Fruit fly (Drosophila melanogaster) whole organism, prepupa: ENCODE results near the gene CG14641.

Experiments used
- Blimp-1 ChIP-seq: fragments of 200-800 bp; sonication (Bioruptor generic); optimal IDR thresholded peaks from 3 replicates; lab custom pipeline; 2017; ENCODE audit warnings: missing biosample characterization, missing genetic modification characterization, mild to moderate bottlenecking, moderate library complexity, missing genetic modification reagents
- CG10669 ChIP-seq: fragments of 200-800 bp; sonication (Bioruptor generic); optimal IDR thresholded peaks from 3 replicates; lab custom pipeline; 2018; ENCODE audit warnings: missing biosample characterization, mild to moderate bottlenecking, missing genetic modification characterization, moderate library complexity
- CG11762 ChIP-seq: fragments of 200-800 bp; sonication (Bioruptor generic); optimal IDR thresholded peaks from 3 replicates; lab custom pipeline; 2016; ENCODE audit warnings: missing biosample characterization, missing genetic modification characterization; ENCODE audit not compliant: insufficient read depth
- CG15336 ChIP-seq: fragments of 200-800 bp; sonication (Bioruptor generic); IDR thresholded peaks from 2 replicates; pipeline ENCODE4 v1.3.6; 2022; ENCODE audit warnings: missing biosample characterization, missing genetic modification characterization
- CG1621 ChIP-seq: fragments of 200-800 bp; sonication (Bioruptor generic); optimal IDR thresholded peaks from 3 replicates; lab custom pipeline; 2018; ENCODE audit warnings: missing biosample characterization, mild to moderate bottlenecking, missing genetic modification characterization
- CG16779 ChIP-seq: fragments of 200-800 bp; sonication (Bioruptor generic); optimal IDR thresholded peaks from 3 replicates; lab custom pipeline; 2017; ENCODE audit warnings: missing biosample characterization, mild to moderate bottlenecking, missing genetic modification characterization
- CG3032 ChIP-seq: fragments of 200-800 bp; optimal IDR thresholded peaks from 2 replicates; lab custom pipeline; 2019; ENCODE audit warnings: missing biosample characterization, mild to moderate bottlenecking, missing genetic modification characterization, moderate library complexity
- CG32006 ChIP-seq: fragments of 200-800 bp; sonication (Bioruptor generic); optimal IDR thresholded peaks from 3 replicates; lab custom pipeline; 2017; ENCODE audit warnings: missing biosample characterization, mild to moderate bottlenecking, missing genetic modification characterization
- CG34406 ChIP-seq: fragments of 200-800 bp; sonication (Bioruptor generic); optimal IDR thresholded peaks from 3 replicates; lab custom pipeline; 2016; ENCODE audit warnings: missing biosample characterization, missing genetic modification characterization
- CG3919 ChIP-seq: fragments of 200-800 bp; sonication (Bioruptor generic); optimal IDR thresholded peaks from 3 replicates; lab custom pipeline; 2016; ENCODE audit warnings: missing biosample characterization, missing genetic modification characterization
- CG4318 ChIP-seq: fragments of 200-800 bp; sonication (Bioruptor generic); optimal IDR thresholded peaks from 3 replicates; lab custom pipeline; 2017; ENCODE audit warnings: missing biosample characterization, mild to moderate bottlenecking, missing genetic modification characterization
- CG6163 ChIP-seq: fragments of 200-800 bp; sonication (Bioruptor generic); IDR thresholded peaks from 3 replicates; pipeline ENCODE4 v1.3.6; 2022; ENCODE audit warnings: missing biosample characterization, missing genetic modification characterization
- CG6276 ChIP-seq: fragments of 200-800 bp; sonication (Bioruptor generic); optimal IDR thresholded peaks from 2 replicates; lab custom pipeline; 2017; ENCODE audit warnings: missing biosample characterization, mild to moderate bottlenecking, missing genetic modification characterization
- CG6808 ChIP-seq: fragments of 200-800 bp; sonication (Bioruptor generic); optimal IDR thresholded peaks from 3 replicates; lab custom pipeline; 2017; ENCODE audit warnings: missing biosample characterization, missing genetic modification characterization, mild to moderate bottlenecking, moderate library complexity, missing genetic modification reagents
- CG7368 ChIP-seq: fragments of 200-800 bp; sonication (Bioruptor generic); optimal IDR thresholded peaks from 3 replicates; lab custom pipeline; 2016; ENCODE audit warnings: missing biosample characterization, missing genetic modification characterization
- CG9139 ChIP-seq: fragments of 200-800 bp; sonication (Bioruptor generic); optimal IDR thresholded peaks from 3 replicates; lab custom pipeline; 2017; ENCODE audit warnings: missing biosample characterization, mild to moderate bottlenecking, missing genetic modification characterization
- Eip75B ChIP-seq: fragments of 200-800 bp; sonication (Bioruptor generic); optimal IDR thresholded peaks from 3 replicates; lab custom pipeline; 2016; ENCODE audit warnings: missing biosample characterization, missing genetic modification characterization
- Eip78C ChIP-seq: fragments of 200-800 bp; sonication (Bioruptor generic); peaks from one replicate; lab custom pipeline; 2016; ENCODE audit warnings: missing biosample characterization, missing genetic modification characterization
- Ets21C ChIP-seq: fragments of 200-800 bp; sonication (Bioruptor generic); optimal IDR thresholded peaks from 3 replicates; lab custom pipeline; 2016; ENCODE audit warnings: missing biosample characterization, missing genetic modification characterization
- Ets96B ChIP-seq: fragments of 200-800 bp; optimal IDR thresholded peaks from 2 replicates; lab custom pipeline; 2019; ENCODE audit warnings: missing biosample characterization, mild to moderate bottlenecking, missing genetic modification characterization, moderate library complexity
- Hr4 ChIP-seq: fragments of 200-800 bp; sonication (Bioruptor generic); optimal IDR thresholded peaks from 3 replicates; lab custom pipeline; 2016; ENCODE audit warnings: missing biosample characterization, missing genetic modification characterization
- Lpt ChIP-seq: fragments of 200-800 bp; sonication (Bioruptor generic); optimal IDR thresholded peaks from 3 replicates; lab custom pipeline; 2016; ENCODE audit warnings: missing biosample characterization, missing genetic modification characterization
- Met ChIP-seq: fragments of 200-800 bp; sonication (Bioruptor generic); optimal IDR thresholded peaks from 3 replicates; lab custom pipeline; 2016; ENCODE audit warnings: missing biosample characterization, missing genetic modification characterization
- OdsH ChIP-seq: fragments of 200-800 bp; sonication (Bioruptor generic); optimal IDR thresholded peaks from 3 replicates; lab custom pipeline; 2016; ENCODE audit warnings: missing biosample characterization, missing genetic modification characterization
- Sox102F ChIP-seq: fragments of 200-800 bp; sonication (Bioruptor generic); optimal IDR thresholded peaks from 2 replicates; lab custom pipeline; 2016; ENCODE audit warnings: missing biosample characterization, mild to moderate bottlenecking, missing genetic modification characterization
- Sox14 ChIP-seq: fragments of 200-800 bp; sonication (Bioruptor generic); optimal IDR thresholded peaks from 3 replicates; lab custom pipeline; 2016; ENCODE audit warnings: missing biosample characterization, missing genetic modification characterization
- dac ChIP-seq: fragments of 200-800 bp; sonication (Bioruptor generic); optimal IDR thresholded peaks from 2 replicates; lab custom pipeline; 2017; ENCODE audit warnings: missing biosample characterization, mild to moderate bottlenecking, missing genetic modification characterization
- esn ChIP-seq: fragments of 200-800 bp; sonication (Bioruptor generic); optimal IDR thresholded peaks from 2 replicates; lab custom pipeline; 2016; ENCODE audit warnings: missing biosample characterization, mild to moderate bottlenecking, missing genetic modification characterization, moderate library complexity
- fd59A ChIP-seq: fragments of 200-800 bp; sonication (Bioruptor generic); optimal IDR thresholded peaks from 2 replicates; lab custom pipeline; 2017; ENCODE audit warnings: missing biosample characterization, mild to moderate bottlenecking, missing genetic modification characterization, missing genetic modification reagents
- fd85E ChIP-seq: fragments of 200-800 bp; sonication (Bioruptor generic); optimal IDR thresholded peaks from 3 replicates; lab custom pipeline; 2016; ENCODE audit warnings: missing biosample characterization, missing genetic modification characterization
- fkh ChIP-seq: fragments of 200-800 bp; sonication (Bioruptor generic); optimal IDR thresholded peaks from 3 replicates; lab custom pipeline; 2017; ENCODE audit warnings: missing biosample characterization, mild to moderate bottlenecking, missing genetic modification characterization, moderate library complexity
- net ChIP-seq: fragments of 200-800 bp; sonication (Bioruptor generic); optimal IDR thresholded peaks from 3 replicates; lab custom pipeline; 2016; ENCODE audit warnings: missing biosample characterization, missing genetic modification characterization
- spab ChIP-seq: fragments of 200-800 bp; sonication (Bioruptor generic); optimal IDR thresholded peaks from 2 replicates; lab custom pipeline; 2017; ENCODE audit warnings: missing biosample characterization, mild to moderate bottlenecking, missing genetic modification characterization, missing genetic modification reagents
- ss ChIP-seq, 2 experiments: fragments of 200-800 bp; sonication (Bioruptor generic); optimal IDR thresholded peaks; 2 replicates in 1 of 2; 3 replicates in 1 of 2; lab custom pipeline; 2017 to 2018; ENCODE audit warnings: mild to moderate bottlenecking in 2 of 2, missing biosample characterization in 2 of 2, missing genetic modification characterization in 2 of 2, moderate library complexity in 1 of 2
- svp ChIP-seq: fragments of 200-800 bp; sonication (Bioruptor generic); peaks from one replicate; lab custom pipeline; 2016; ENCODE audit warnings: missing biosample characterization, missing genetic modification characterization
- topi ChIP-seq: fragments of 200-800 bp; sonication (Bioruptor generic); optimal IDR thresholded peaks from 3 replicates; lab custom pipeline; 2016; ENCODE audit warnings: missing biosample characterization, missing genetic modification characterization

Gene CG14641

DNA sequence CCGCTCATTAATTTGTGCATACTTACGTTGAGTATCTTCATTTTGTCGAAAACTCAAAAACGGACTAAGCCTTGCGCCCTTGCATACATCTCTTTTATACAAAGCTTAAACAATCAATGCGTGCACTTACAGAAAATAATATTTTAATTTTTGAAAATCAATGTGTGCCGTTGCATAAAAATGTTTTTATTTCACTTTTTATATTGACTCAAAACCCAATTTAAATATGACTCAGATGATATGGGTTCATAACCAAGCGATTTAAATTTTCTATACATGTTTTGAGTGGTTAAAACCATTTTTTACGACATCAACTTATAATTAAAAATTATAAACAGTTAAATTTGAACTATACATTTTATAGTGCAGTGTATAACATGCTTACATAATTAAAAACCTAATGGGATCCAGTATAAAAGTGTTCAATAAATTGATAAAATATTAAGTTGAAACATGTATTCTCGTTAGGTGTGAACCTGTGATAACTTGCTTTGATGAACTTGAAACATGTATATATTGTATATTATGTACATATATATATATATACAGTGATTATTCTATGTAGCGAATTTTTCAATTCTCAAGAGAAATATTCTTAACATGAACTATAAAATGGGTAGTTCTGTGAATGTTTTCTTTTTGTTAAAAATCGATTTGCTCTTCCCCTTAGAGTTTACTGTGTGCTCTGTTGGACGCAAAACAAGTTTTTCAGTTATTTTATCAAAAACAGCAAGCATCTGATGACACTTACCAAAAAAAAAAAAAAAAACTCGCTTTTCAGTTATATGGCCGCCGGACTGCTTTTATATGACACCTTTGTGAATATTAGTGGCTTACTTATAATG lies 11.2 kb upstream of the CG14641 start, which contains the start of gene CG34305 (continued):
- TF ChIP-seq CG7368 (GFP tag; lab: Kevin White, UChicago) (no peak), fkh (GFP tag; lab: Kevin White, UChicago) (no peak), esn (GFP tag; lab: Kevin White, UChicago) (peak; percentile 65), CG11762 (GFP tag; lab: Kevin White, UChicago) (peak; percentile 4), Hr4 (GFP tag; lab: Kevin White, UChicago) (no peak), Eip78C (GFP tag; lab: Kevin White, UChicago) (peak; percentile 84), Met (GFP tag; lab: Kevin White, UChicago) (peak; percentile 62), CG6808 (GFP tag; lab: Kevin White, UChicago) (no peak), CG32006 (GFP tag; lab: Kevin White, UChicago) (no peak), Ets96B (tag; lab: Kevin White, UChicago) (no peak), CG6163 (GFP tag; lab: Robert Waterston, UW) (no peak), OdsH (GFP tag; lab: Kevin White, UChicago) (peak; percentile 42), Ets21C (GFP tag; lab: Kevin White, UChicago) (peak; percentile 14), CG15336 (GFP tag; lab: Robert Waterston, UW) (no peak), CG9139 (GFP tag; lab: Kevin White, UChicago) (no peak), topi (peak; percentile 58), dac (GFP tag; lab: Kevin White, UChicago) (no peak), CG10669 (GFP tag; lab: Kevin White, UChicago) (peak; percentile 32), CG4318 (GFP tag; lab: Kevin White, UChicago) (no peak), Lpt (GFP tag; lab: Kevin White, UChicago) (no peak), spab (GFP tag; lab: Kevin White, UChicago) (no peak)

dm6 chr3R:4242209-4242887 lies 10.2 kb upstream of the CG14641 start, which contains the start of gene CG14642:
Gene CG14642, minus strand, starts transcription at chr3R:4242717.
- no peak for TF ChIP-seq Hr4 (GFP tag; lab: Kevin White, UChicago)
- peak; percentile 89 for TF ChIP-seq svp
- peak; percentile 7 for TF ChIP-seq CG1621 (tag; lab: Kevin White, UChicago)
- TF ChIP-seq CG34406 (GFP tag; lab: Kevin White, UChicago): no peak

- TF ChIP-seq Blimp-1 (GFP tag; lab: Kevin White, UChicago) (no peak), svp (peak; percentile 95), CG6276 (GFP tag; lab: Kevin White, UChicago) (no peak), CG1621 (tag; lab: Kevin White, UChicago) (no peak), esn (GFP tag; lab: Kevin White, UChicago) (no peak), CG7368 (GFP tag; lab: Kevin White, UChicago) (no peak), Sox102F (GFP tag; lab: Kevin White, UChicago) (no peak), fd59A (GFP tag; lab: Kevin White, UChicago) (no peak), spab (GFP tag; lab: Kevin White, UChicago) (no peak), Eip78C (GFP tag; lab: Kevin White, UChicago) (peak; percentile 24), CG16779 (tag; lab: Kevin White, UChicago) (no peak)
Measured at dm6 chr3R:4241776-4242175, 9.6 kb upstream of the CG14641 start.

DNA sequence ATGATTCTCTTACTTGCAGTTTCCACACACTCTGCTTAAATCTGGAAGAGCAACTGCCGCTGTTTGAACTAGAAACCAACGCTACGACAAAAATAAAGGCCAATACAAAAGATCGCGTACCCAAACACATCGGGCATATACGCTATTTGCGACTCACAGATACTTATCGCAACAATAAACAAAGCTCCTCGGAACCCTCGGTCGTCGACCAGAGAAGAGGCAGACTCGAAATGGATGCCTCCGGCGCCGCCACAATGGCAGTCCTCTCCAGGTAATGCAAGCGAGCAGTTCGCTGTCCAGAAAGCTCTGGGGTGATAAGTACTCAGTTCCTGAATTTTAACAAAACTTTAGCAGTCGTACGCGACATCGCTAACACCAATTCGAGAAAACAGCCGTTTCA lies 4.4 kb upstream of the CG14641 start:
- peak; percentile 70 for TF ChIP-seq Eip78C (GFP tag; lab: Kevin White, UChicago)
- TF ChIP-seq net: peak; percentile 18
- peak; percentile 64 for TF ChIP-seq Sox14 (GFP tag; lab: Kevin White, UChicago)
- peak in 1 of 2 experiments; percentile 33 for TF ChIP-seq ss (GFP tag; optimal IDR thresholded peaks at IDR 0.05; lab: Kevin White, UChicago)
- TF ChIP-seq CG3919 (GFP tag; lab: Kevin White, UChicago): peak; percentile 14
- peak; percentile 0 for TF ChIP-seq CG6808 (GFP tag; lab: Kevin White, UChicago)
- peak; percentile 12 for TF ChIP-seq Eip75B (GFP tag; lab: Kevin White, UChicago)
- TF ChIP-seq topi: peak; percentile 16
- TF ChIP-seq Blimp-1 (GFP tag; lab: Kevin White, UChicago): no peak
- peak; percentile 25 for TF ChIP-seq esn (GFP tag; lab: Kevin White, UChicago)
- peak; percentile 45 for TF ChIP-seq Lpt (GFP tag; lab: Kevin White, UChicago)
- TF ChIP-seq CG6163 (GFP tag; lab: Robert Waterston, UW): peak; percentile 52; the same call in 2 of the 3 replicates
- peak; percentile 86 for TF ChIP-seq svp
- TF ChIP-seq CG6276 (GFP tag; lab: Kevin White, UChicago): peak; percentile 17
- peak; percentile 37 for TF ChIP-seq CG16779 (tag; lab: Kevin White, UChicago)
- TF ChIP-seq CG7368 (GFP tag; lab: Kevin White, UChicago): no peak
- TF ChIP-seq CG9139 (GFP tag; lab: Kevin White, UChicago): peak; percentile 45
- no peak for TF ChIP-seq CG10669 (GFP tag; lab: Kevin White, UChicago)
- TF ChIP-seq CG3032 (tag; lab: Kevin White, UChicago): no peak
- TF ChIP-seq fd85E: no peak
- TF ChIP-seq CG1621 (tag; lab: Kevin White, UChicago): peak; percentile 41
